Worm (Caenorhabditis elegans) whole organism, young adult: ENCODE results near the gene myo-6.

Experiments used
- B0019.2 ChIP-seq: fragments of 200-800 bp; sonication (Bioruptor generic); conservative IDR thresholded peaks from 2 replicates; pipeline ENCODE4 v1.3.6; 2022; ENCODE audit warnings: missing genetic modification reagents, missing genetic modification characterization, missing compliant biosample characterization
- D2030.7 ChIP-seq: fragments of 200-800 bp; sonication (Bioruptor generic); IDR thresholded peaks from 2 replicates; pipeline ENCODE4 v1.3.6; 2022; ENCODE audit warnings: missing genetic modification reagents, missing genetic modification characterization, missing compliant biosample characterization
- F22D6.2 ChIP-seq: sonication (generic microtip); optimal IDR thresholded peaks from 2 replicates; lab custom pipeline; 2016; ENCODE audit warnings: mild to moderate bottlenecking, missing genetic modification characterization, missing compliant biosample characterization
- F57C9.4 ChIP-seq: sonication (generic microtip); optimal IDR thresholded peaks from 2 replicates; lab custom pipeline; 2017; ENCODE audit warnings: mild to moderate bottlenecking, missing genetic modification characterization, missing compliant biosample characterization
- T07F8.4 ChIP-seq: sonication (generic microtip); optimal IDR thresholded peaks from 2 replicates; lab custom pipeline; 2016; ENCODE audit warnings: mild to moderate bottlenecking, missing genetic modification characterization, moderate library complexity, missing compliant biosample characterization
- Y53G8AR.9 ChIP-seq: fragments of 200-800 bp; sonication (Bioruptor generic); conservative IDR thresholded peaks from 2 replicates; pipeline ENCODE4 v1.3.6; 2022; ENCODE audit warnings: missing genetic modification reagents, missing genetic modification characterization, missing compliant biosample characterization
- atf-7 ChIP-seq: sonication (generic microtip); optimal IDR thresholded peaks from 2 replicates; lab custom pipeline; 2017; ENCODE audit warnings: mild to moderate bottlenecking, missing genetic modification characterization, missing compliant biosample characterization
- cebp-1 ChIP-seq, 2 experiments: fragments of 200-800 bp in 1 of 2; sonication (Bioruptor generic) in 1 of 2; sonication (generic microtip) in 1 of 2; IDR thresholded peaks in 1 of 2; optimal IDR thresholded peaks in 1 of 2; 2 replicates each; pipeline versions ENCODE4 v1.3.6 to Lab custom; 2017 to 2022; ENCODE audit warnings: missing compliant biosample characterization in 2 of 2, missing genetic modification characterization in 2 of 2, mild to moderate bottlenecking in 1 of 2, missing genetic modification reagents in 1 of 2, moderate library complexity in 1 of 2
- ceh-58 ChIP-seq: fragments of 200-800 bp; sonication (Bioruptor generic); IDR thresholded peaks from 2 replicates; pipeline ENCODE4 v1.3.6; 2022; ENCODE audit warnings: missing genetic modification characterization, missing compliant biosample characterization
- die-1 ChIP-seq: sonication (generic microtip); optimal IDR thresholded peaks from 2 replicates; lab custom pipeline; 2016; ENCODE audit warnings: missing genotype, mild to moderate bottlenecking, missing genetic modification characterization, missing compliant biosample characterization
- dpff-1 ChIP-seq: sonication (generic microtip); optimal IDR thresholded peaks from 2 replicates; lab custom pipeline; 2017; ENCODE audit warnings: mild to moderate bottlenecking, missing genetic modification characterization, missing compliant biosample characterization
- dpl-1 ChIP-seq: fragments of 150-350 bp; optimal IDR thresholded peaks from 2 replicates; lab custom pipeline; 2014; ENCODE audit warnings: missing biosample characterization, missing genetic modification reagents, missing genetic modification characterization
- ets-4 ChIP-seq: fragments of 200-800 bp; sonication (Bioruptor generic); optimal IDR thresholded peaks from 2 replicates; lab custom pipeline; 2018; ENCODE audit warnings: mild to moderate bottlenecking, missing genetic modification characterization, missing compliant biosample characterization
- fkh-3 ChIP-seq: sonication (generic microtip); optimal IDR thresholded peaks from 2 replicates; lab custom pipeline; 2016; ENCODE audit warnings: mild to moderate bottlenecking, missing genetic modification characterization, missing compliant biosample characterization
- hmg-1.2 ChIP-seq: fragments of 200-800 bp; sonication (Bioruptor generic); IDR thresholded peaks from 2 replicates; pipeline ENCODE4 v1.3.6; 2022; ENCODE audit warnings: missing genetic modification reagents, missing genetic modification characterization, missing compliant biosample characterization
- hsf-1 ChIP-seq: fragments of 200-800 bp; sonication (Bioruptor generic); IDR thresholded peaks from 2 replicates; pipeline ENCODE4 v1.3.6; 2022; ENCODE audit warnings: missing genetic modification reagents, missing genetic modification characterization, missing compliant biosample characterization
- lin-35 ChIP-seq, 3 experiments: fragments of 150-350 bp in 2 of 3; sonication (generic microtip) in 1 of 3; optimal IDR thresholded peaks; 2 replicates each; lab custom pipeline; 2014 to 2018; ENCODE audit warnings: missing biosample characterization in 3 of 3, missing genetic modification characterization in 3 of 3, missing genetic modification reagents in 3 of 3
- lin-54 ChIP-seq: fragments of 200-800 bp; sonication (Bioruptor generic); optimal IDR thresholded peaks from 2 replicates; lab custom pipeline; 2018; ENCODE audit warnings: mild to moderate bottlenecking, missing genetic modification characterization, missing compliant biosample characterization
- lsl-1 ChIP-seq: fragments of 200-800 bp; sonication (Bioruptor generic); optimal IDR thresholded peaks from 2 replicates; lab custom pipeline; 2018; ENCODE audit warnings: mild to moderate bottlenecking, missing genetic modification characterization, moderate library complexity, missing compliant biosample characterization
- lsy-27 ChIP-seq: sonication (generic microtip); optimal IDR thresholded peaks from 2 replicates; lab custom pipeline; 2017; ENCODE audit warnings: missing genetic modification characterization, mild to moderate bottlenecking, missing compliant biosample characterization, antibody characterized with exemption, missing genotype, borderline replicate concordance; ENCODE audit not compliant: insufficient read depth
- madf-3 ChIP-seq: fragments of 200-800 bp; sonication (Bioruptor generic); IDR thresholded peaks from 2 replicates; pipeline ENCODE4 v1.3.6; 2022; ENCODE audit warnings: missing genetic modification reagents, missing genetic modification characterization, missing compliant biosample characterization
- madf-8 ChIP-seq: fragments of 200-800 bp; sonication (Bioruptor generic); conservative IDR thresholded peaks from 2 replicates; pipeline ENCODE4 v1.3.6; 2022; ENCODE audit warnings: missing genetic modification reagents, missing genetic modification characterization, missing compliant biosample characterization
- mes-4 ChIP-seq: sonication (generic microtip); optimal IDR thresholded peaks from 2 replicates; lab custom pipeline; 2016; ENCODE audit warnings: missing genotype, missing genetic modification characterization, missing compliant biosample characterization
- mxl-1 ChIP-seq: sonication (generic microtip); optimal IDR thresholded peaks from 2 replicates; lab custom pipeline; 2016; ENCODE audit warnings: missing genetic modification characterization, missing compliant biosample characterization
- nhr-27 ChIP-seq: fragments of 200-800 bp; sonication (Bioruptor generic); optimal IDR thresholded peaks from 2 replicates; lab custom pipeline; 2018; ENCODE audit warnings: mild to moderate bottlenecking, missing genetic modification characterization, moderate library complexity, missing compliant biosample characterization
- pbrm-1 ChIP-seq: fragments of 200-800 bp; sonication (Bioruptor generic); IDR thresholded peaks from 2 replicates; pipeline ENCODE4 v1.3.6; 2022; ENCODE audit warnings: missing genetic modification reagents, missing genetic modification characterization, missing compliant biosample characterization
- pha-4 ChIP-seq: fragments of 150-350 bp; sonication (generic microtip); optimal IDR thresholded peaks from 2 replicates; lab custom pipeline; 2014; ENCODE audit warnings: missing biosample characterization, missing genetic modification reagents, missing genetic modification characterization
- repo-1 ChIP-seq: sonication (generic microtip); optimal IDR thresholded peaks from 2 replicates; lab custom pipeline; 2017; ENCODE audit warnings: mild to moderate bottlenecking, missing genetic modification characterization, missing compliant biosample characterization
- sdz-38 ChIP-seq: sonication (generic microtip); optimal IDR thresholded peaks from 2 replicates; lab custom pipeline; 2016; ENCODE audit warnings: missing genotype, missing genetic modification characterization, missing compliant biosample characterization
- sea-2 ChIP-seq: fragments of 200-800 bp; sonication (Bioruptor generic); IDR thresholded peaks from 2 replicates; pipeline ENCODE4 v1.3.6; 2022; ENCODE audit warnings: missing genetic modification characterization, missing compliant biosample characterization
- somi-1 ChIP-seq: fragments of 200-800 bp; sonication (Bioruptor generic); optimal IDR thresholded peaks from 2 replicates; lab custom pipeline; 2018; ENCODE audit warnings: mild to moderate bottlenecking, missing genetic modification characterization, missing compliant biosample characterization
- tlf-1 ChIP-seq: fragments of 200-800 bp; sonication (Bioruptor generic); optimal IDR thresholded peaks from 2 replicates; lab custom pipeline; 2018; ENCODE audit warnings: mild to moderate bottlenecking, missing genetic modification characterization, missing compliant biosample characterization
- ztf-25 ChIP-seq: fragments of 200-800 bp; sonication (Bioruptor generic); IDR thresholded peaks from 2 replicates; pipeline ENCODE4 v1.3.6; 2022; ENCODE audit warnings: missing genetic modification reagents, missing genetic modification characterization, missing compliant biosample characterization
- ztf-26 ChIP-seq: sonication (generic microtip); optimal IDR thresholded peaks from 2 replicates; lab custom pipeline; 2017; ENCODE audit warnings: missing genetic modification characterization, missing compliant biosample characterization

Gene myo-6

ce11 chrIII:13455207-13455606 lies 45.6 kb downstream of the myo-6 start, which contains the start of gene cua-1:
Gene cua-1, minus strand, starts transcription at chrIII:13455307.
- no peak for TF ChIP-seq D2030.7 (GFP tag; lab: Robert Waterston, UW)
- TF ChIP-seq tlf-1 = no peak
- TF ChIP-seq pha-4 = no peak
- TF ChIP-seq fkh-3 = no peak
- no peak for TF ChIP-seq dpl-1 (GFP tag; lab: Kevin White, UChicago)
- TF ChIP-seq B0019.2 (GFP tag; lab: Robert Waterston, UW) = no peak
- no peak for TF ChIP-seq die-1
- TF ChIP-seq F22D6.2 = no peak
- no peak for TF ChIP-seq lsy-27
- no peak for TF ChIP-seq ztf-26 (tag; lab: Kevin White, UChicago)
- TF ChIP-seq ztf-25 (GFP tag; lab: Robert Waterston, UW) = no peak
- TF ChIP-seq sea-2 = no peak
- TF ChIP-seq, all 124 proteins: peak for 0

- peak; percentile 13 for TF ChIP-seq atf-7 (tag; lab: Kevin White, UChicago)
- TF ChIP-seq mxl-1 (tag; lab: Kevin White, UChicago) = no peak
- TF ChIP-seq cebp-1 (GFP tag; IDR thresholded peaks at IDR 0.05; lab: Robert Waterston, UW) = 0 out of 2 replicates have a peak, but pooled peaks have one; percentile 11
- peak; percentile 89 for TF ChIP-seq cebp-1 (tag; optimal IDR thresholded peaks at IDR 0.05; lab: Kevin White, UChicago)
- TF ChIP-seq madf-8 (GFP tag; lab: Robert Waterston, UW) = no peak
Measured at ce11 chrIII:13455816-13456215, 46.2 kb downstream of the myo-6 start.

DNA sequence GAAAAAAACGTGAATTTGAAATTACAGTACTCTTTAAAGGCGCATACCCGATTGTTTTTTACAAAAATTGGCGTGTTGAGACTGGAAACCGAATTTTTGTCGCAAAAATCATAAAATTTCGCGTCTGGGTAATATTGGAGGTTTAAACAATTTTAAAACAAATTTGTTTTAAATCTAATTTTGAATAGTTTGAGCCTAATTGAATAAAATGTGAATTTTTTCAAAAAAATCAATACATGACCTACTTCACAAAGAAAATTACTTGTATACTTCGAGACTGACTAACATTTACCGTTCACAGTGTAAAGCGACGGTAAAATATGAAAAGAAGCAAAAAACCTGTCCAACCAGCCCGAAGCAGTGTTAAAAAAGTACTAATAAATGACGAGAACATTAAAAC lies 47.7 kb downstream of the myo-6 start:
- TF ChIP-seq lin-54 (peak; percentile 25), Y53G8AR.9 (GFP tag; lab: Robert Waterston, UW) (0 out of 2 replicates have a peak, but pooled peaks have one; percentile 26), nhr-27 (tag; lab: Kevin White, UChicago) (no peak)

DNA sequence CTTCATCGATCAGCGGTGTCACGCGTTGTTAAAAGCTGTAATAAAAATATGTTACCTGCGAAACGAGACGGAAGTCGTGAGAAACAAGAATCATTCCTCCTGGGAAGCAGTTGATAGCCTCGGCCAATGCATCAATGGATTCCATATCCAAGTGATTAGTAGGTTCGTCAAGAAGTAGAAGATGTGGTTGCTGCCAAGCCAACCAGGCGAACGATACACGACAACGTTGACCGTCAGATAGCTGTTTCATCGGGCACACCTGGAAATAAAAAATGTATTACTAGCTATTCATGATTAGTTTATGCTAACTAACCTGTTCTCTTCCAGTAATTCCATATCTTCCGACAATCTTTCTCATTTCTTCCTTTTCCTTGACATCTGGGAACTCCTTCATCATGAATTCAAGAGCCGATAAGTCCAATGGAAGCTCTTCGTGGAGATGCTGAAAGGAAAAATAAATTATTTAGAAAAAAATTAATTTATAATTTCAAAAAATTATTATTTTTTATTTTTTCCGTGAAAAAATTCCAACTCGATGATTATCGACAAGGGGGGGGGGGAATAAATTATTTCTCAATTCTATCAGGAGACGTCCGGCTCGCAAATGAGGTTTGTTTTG lies 49.5 kb downstream of the myo-6 start, which contains the start of gene tag-164:
Gene tag-164, plus strand, starts transcription at position 569 of the 619 bp plus-strand sequence.
- TF ChIP-seq somi-1 (GFP tag; lab: Kevin White, UChicago) (no peak), dpff-1 (tag; lab: Kevin White, UChicago) (no peak), Y53G8AR.9 (GFP tag; lab: Robert Waterston, UW) (no peak), pbrm-1 (no peak), lsl-1 (GFP tag; lab: Kevin White, UChicago) (no peak), repo-1 (tag; lab: Kevin White, UChicago) (no peak), sdz-38 (no peak), lin-35 (GFP tag; optimal IDR thresholded peaks at IDR 0.05; lab: Kevin White, UChicago) (no peak)

- TF ChIP-seq F57C9.4 (tag; lab: Kevin White, UChicago) (no peak), madf-3 (GFP tag; lab: Robert Waterston, UW) (0 out of 2 replicates have a peak, but pooled peaks have one; percentile 19)
Measured at ce11 chrIII:13461535-13461934, 51.9 kb downstream of the myo-6 start.

- no peak for TF ChIP-seq mes-4 (tag; lab: Kevin White, UChicago)
- 0 out of 2 replicates have a peak, but pooled peaks have one; percentile 6 for TF ChIP-seq hmg-1.2 (GFP tag; lab: Robert Waterston, UW)
- TF ChIP-seq pbrm-1 = 0 out of 2 replicates have a peak, but pooled peaks have one; percentile 31
- TF ChIP-seq T07F8.4 (tag; lab: Kevin White, UChicago) = no peak
- TF ChIP-seq hsf-1 (GFP tag; lab: Robert Waterston, UW) = 0 out of 2 replicates have a peak, but pooled peaks have one; percentile 26
- no peak for TF ChIP-seq cebp-1 (GFP tag; IDR thresholded peaks at IDR 0.05; lab: Robert Waterston, UW)
- TF ChIP-seq cebp-1 (tag; optimal IDR thresholded peaks at IDR 0.05; lab: Kevin White, UChicago) = peak; percentile 29
- no peak for TF ChIP-seq ceh-58 (GFP tag; lab: Robert Waterston, UW)
- TF ChIP-seq lsl-1 (GFP tag; lab: Kevin White, UChicago) = peak; percentile 16
- no peak for TF ChIP-seq ets-4 (GFP tag; lab: Kevin White, UChicago)
- no peak for TF ChIP-seq Y53G8AR.9 (GFP tag; lab: Robert Waterston, UW)
Measured at ce11 chrIII:13462138-13462634, 52.6 kb downstream of the myo-6 start, which contains the start of the genes abcf-2 and T27E9.2. Gene abcf-2, minus strand, starts transcription at chrIII:13462238. Gene T27E9.2, minus strand, starts transcription at chrIII:13462584.
